Fruit fly (Drosophila melanogaster): ENCODE results near the gene CG32176.

- no peak for TF ChIP-seq Sp1 (GFP tag; optimal IDR thresholded peaks at IDR 0.05)
- no peak for TF ChIP-seq OdsH (GFP tag; optimal IDR thresholded peaks at IDR 0.05)
- TF ChIP-seq Hr83 (GFP tag; optimal IDR thresholded peaks at IDR 0.05; ENCODE audit: poor library complexity, severe bottlenecking), result no peak
- no peak for TF ChIP-seq fru (GFP tag; optimal IDR thresholded peaks at IDR 0.05)
- no peak for TF ChIP-seq Abd-B (GFP tag; optimal IDR thresholded peaks at IDR 0.05)
- no peak for TF ChIP-seq usp (GFP tag; optimal IDR thresholded peaks at IDR 0.05)
- TF ChIP-seq sv (GFP tag; optimal IDR thresholded peaks at IDR 0.05), result no peak
- TF ChIP-seq Jra (GFP tag; optimal IDR thresholded peaks at IDR 0.05), result no peak
- TF ChIP-seq Dfd (GFP tag; optimal IDR thresholded peaks at IDR 0.05), result no peak
- TF ChIP-seq CG9705 (GFP tag; optimal IDR thresholded peaks at IDR 0.05), result no peak
- no peak for TF ChIP-seq lola (GFP tag; optimal IDR thresholded peaks at IDR 0.05)
- TF ChIP-seq Hnf4 (GFP tag; optimal IDR thresholded peaks at IDR 0.05), result no peak
- TF ChIP-seq sage (GFP tag; optimal IDR thresholded peaks at IDR 0.05), result no peak
These were observed 14.2 kb downstream of the CG32176 start for dm6 chr3L:17447881-17448280.

Measured in whole organism, wandering third instar larva.